Worm (Caenorhabditis elegans) whole organism, L1 larva: ENCODE results near the gene fbxc-21.
A peak's percentile ranks its signal among the peaks of the same experiment; 100 is the strongest.

Source experiments
- C16A3.4 ChIP-seq: fragments of 150-350 bp; optimal IDR thresholded peaks from 2 replicates; lab custom pipeline; 2014; ENCODE audit warnings: missing biosample characterization, missing genetic modification characterization
- F16B12.6 ChIP-seq: fragments of 150-350 bp; optimal IDR thresholded peaks from 2 replicates; lab custom pipeline; 2014; ENCODE audit warnings: missing biosample characterization, missing genetic modification characterization
- Y116A8C.19 ChIP-seq: sonication (generic microtip); optimal IDR thresholded peaks from 2 replicates; lab custom pipeline; 2016; ENCODE audit warnings: missing compliant biosample characterization, missing genetic modification characterization, borderline replicate concordance
- aha-1 ChIP-seq: fragments of 150-350 bp; optimal IDR thresholded peaks from 2 replicates; lab custom pipeline; 2014; ENCODE audit warnings: missing biosample characterization, missing genetic modification characterization
- alr-1 ChIP-seq: fragments of 200-800 bp; sonication (Bioruptor generic); optimal IDR thresholded peaks from 2 replicates; lab custom pipeline; 2018; ENCODE audit warnings: borderline replicate concordance, mild to moderate bottlenecking, missing genetic modification characterization, missing compliant biosample characterization
- ama-1 ChIP-seq: fragments of 150-350 bp; optimal IDR thresholded peaks from 2 replicates; lab custom pipeline; 2014
- blmp-1 ChIP-seq: fragments of 150-350 bp; optimal IDR thresholded peaks from 2 replicates; lab custom pipeline; 2014; ENCODE audit warnings: missing biosample characterization, missing genetic modification characterization
- ceh-63 ChIP-seq: fragments of 200-800 bp; sonication (Bioruptor generic); optimal IDR thresholded peaks from 2 replicates; lab custom pipeline; 2018; ENCODE audit warnings: mild to moderate bottlenecking, missing genetic modification characterization, missing compliant biosample characterization
- ceh-90 ChIP-seq: sonication (generic microtip); optimal IDR thresholded peaks from 2 replicates; lab custom pipeline; 2016; ENCODE audit warnings: missing genetic modification characterization, missing compliant biosample characterization
- dpl-1 ChIP-seq, 3 experiments: fragments of 150-350 bp in 2 of 3; sonication (generic microtip) in 1 of 3; optimal IDR thresholded peaks; 2 replicates each; lab custom pipeline; 2014 to 2017; ENCODE audit warnings: missing biosample characterization in 3 of 3, missing genetic modification characterization in 3 of 3, missing genetic modification reagents in 3 of 3
- efl-1 ChIP-seq, 4 experiments: fragments of 150-350 bp; optimal IDR thresholded peaks in 3 of 4; peaks in 1 of 4; 1 replicate in 1 of 4; 2 replicates in 3 of 4; lab custom pipeline; 2014; ENCODE audit warnings: missing biosample characterization in 2 of 4, missing genetic modification characterization in 2 of 4, missing genetic modification reagents in 2 of 4
- egl-27 ChIP-seq, 2 experiments: fragments of 150-350 bp in 1 of 2; sonication (generic microtip); optimal IDR thresholded peaks; 3 replicates each; lab custom pipeline; 2017 to 2018; ENCODE audit warnings: missing biosample characterization in 2 of 2, missing genetic modification characterization in 2 of 2, missing genetic modification reagents in 2 of 2
- elt-2 ChIP-seq: sonication (generic microtip); optimal IDR thresholded peaks from 2 replicates; lab custom pipeline; 2016; ENCODE audit warnings: missing genetic modification characterization, mild to moderate bottlenecking, inconsistent platforms, missing compliant biosample characterization, missing genetic modification reagents
- ets-5 ChIP-seq: fragments of 200-800 bp; sonication (Bioruptor generic); IDR thresholded peaks from 2 replicates; pipeline ENCODE4 v1.3.6; 2022; ENCODE audit warnings: missing genetic modification characterization, missing compliant biosample characterization
- fkh-4 ChIP-seq: sonication (generic microtip); optimal IDR thresholded peaks from 2 replicates; lab custom pipeline; 2016; ENCODE audit warnings: missing compliant biosample characterization, missing genetic modification characterization, borderline replicate concordance
- fkh-8 ChIP-seq: sonication (generic microtip); optimal IDR thresholded peaks from 2 replicates; lab custom pipeline; 2016; ENCODE audit warnings: mild to moderate bottlenecking, missing genetic modification characterization, missing compliant biosample characterization
- fos-1 ChIP-seq: fragments of 150-350 bp; optimal IDR thresholded peaks from 2 replicates; lab custom pipeline; 2014; ENCODE audit warnings: missing biosample characterization, missing genetic modification characterization
- grh-1 ChIP-seq: fragments of 200-800 bp; sonication (Bioruptor generic); IDR thresholded peaks from 2 replicates; pipeline ENCODE4 v1.3.6; 2022; ENCODE audit warnings: missing genetic modification reagents, missing genetic modification characterization, missing compliant biosample characterization
- jun-1 ChIP-seq: fragments of 150-350 bp; optimal IDR thresholded peaks from 2 replicates; lab custom pipeline; 2014; ENCODE audit warnings: missing biosample characterization, missing genetic modification reagents, missing genetic modification characterization
- lin-13 ChIP-seq: fragments of 150-350 bp; optimal IDR thresholded peaks from 2 replicates; lab custom pipeline; 2014; ENCODE audit warnings: missing biosample characterization, missing genetic modification reagents, missing genetic modification characterization
- lin-14 ChIP-seq: fragments of 200-800 bp; sonication (Bioruptor generic); optimal IDR thresholded peaks from 2 replicates; lab custom pipeline; 2018; ENCODE audit warnings: mild to moderate bottlenecking, missing genetic modification characterization, moderate library complexity, missing compliant biosample characterization
- lin-35 ChIP-seq, 2 experiments: fragments of 150-350 bp; optimal IDR thresholded peaks; 2 replicates each; lab custom pipeline; 2014; ENCODE audit warnings: missing biosample characterization in 2 of 2, missing genetic modification characterization in 2 of 2, missing genetic modification reagents in 2 of 2
- lin-39 ChIP-seq: fragments of 150-350 bp; optimal IDR thresholded peaks from 2 replicates; lab custom pipeline; 2014; ENCODE audit warnings: missing biosample characterization, missing genetic modification reagents, missing genetic modification characterization
- lsy-2 ChIP-seq, 2 experiments: fragments of 150-350 bp; optimal IDR thresholded peaks; 2 replicates each; lab custom pipeline; 2014; ENCODE audit warnings: missing biosample characterization in 2 of 2, missing genetic modification characterization in 2 of 2
- mab-9 ChIP-seq: fragments of 200-800 bp; sonication (Bioruptor generic); IDR thresholded peaks from 2 replicates; pipeline ENCODE4 v1.3.6; 2022; ENCODE audit warnings: missing genetic modification reagents, missing genetic modification characterization, missing compliant biosample characterization
- mdl-1 ChIP-seq, 2 experiments: fragments of 150-350 bp; optimal IDR thresholded peaks; 2 replicates each; lab custom pipeline; 2014 to 2017; ENCODE audit warnings: missing biosample characterization in 2 of 2, missing genetic modification characterization in 2 of 2, inconsistent platforms in 1 of 2
- mef-2 ChIP-seq: fragments of 150-350 bp; optimal IDR thresholded peaks from 2 replicates; lab custom pipeline; 2014; ENCODE audit warnings: missing biosample characterization, missing genetic modification characterization
- mep-1 ChIP-seq: fragments of 150-350 bp; optimal IDR thresholded peaks from 2 replicates; lab custom pipeline; 2014; ENCODE audit warnings: missing biosample characterization, missing genetic modification characterization
- nhr-11 ChIP-seq: fragments of 150-350 bp; optimal IDR thresholded peaks from 2 replicates; lab custom pipeline; 2014; ENCODE audit warnings: missing biosample characterization, missing genetic modification characterization
- nhr-20 ChIP-seq: sonication (generic microtip); optimal IDR thresholded peaks from 2 replicates; lab custom pipeline; 2016; ENCODE audit warnings: mild to moderate bottlenecking, missing genetic modification characterization, missing compliant biosample characterization
- nhr-28 ChIP-seq: fragments of 150-350 bp; optimal IDR thresholded peaks from 2 replicates; lab custom pipeline; 2014; ENCODE audit warnings: missing biosample characterization, missing genetic modification characterization
- nhr-71 ChIP-seq: sonication (generic microtip); optimal IDR thresholded peaks from 2 replicates; lab custom pipeline; 2016; ENCODE audit warnings: mild to moderate bottlenecking, missing genetic modification characterization, moderate library complexity, missing compliant biosample characterization
- nhr-85 ChIP-seq: sonication (generic microtip); peaks from one replicate; lab custom pipeline; 2016; ENCODE audit warnings: missing genetic modification characterization, inconsistent platforms, missing compliant biosample characterization
- nhr-90 ChIP-seq: sonication (generic microtip); optimal IDR thresholded peaks from 2 replicates; lab custom pipeline; 2016; ENCODE audit warnings: mild to moderate bottlenecking, missing genetic modification characterization, missing compliant biosample characterization; ENCODE audit not compliant: poor library complexity
- pag-3 ChIP-seq: sonication (generic microtip); optimal IDR thresholded peaks from 2 replicates; lab custom pipeline; 2017; ENCODE audit warnings: missing genetic modification characterization, mild to moderate bottlenecking, missing compliant biosample characterization, antibody characterized with exemption, borderline replicate concordance; ENCODE audit not compliant: insufficient read depth
- pax-3 ChIP-seq: fragments of 200-800 bp; sonication (Bioruptor generic); optimal IDR thresholded peaks from 2 replicates; lab custom pipeline; 2018; ENCODE audit warnings: mild to moderate bottlenecking, missing genetic modification characterization, moderate library complexity, missing compliant biosample characterization
- skn-1 ChIP-seq: fragments of 150-350 bp; optimal IDR thresholded peaks from 2 replicates; lab custom pipeline; 2014; ENCODE audit warnings: missing biosample characterization, missing genetic modification characterization
- snpc-4 ChIP-seq: fragments of 150-350 bp; optimal IDR thresholded peaks from 2 replicates; lab custom pipeline; 2014; ENCODE audit warnings: missing biosample characterization, missing genetic modification characterization
- sptf-1 ChIP-seq: fragments of 150-350 bp; optimal IDR thresholded peaks from 2 replicates; lab custom pipeline; 2014; ENCODE audit warnings: missing biosample characterization, missing genetic modification characterization
- swsn-7 ChIP-seq: sonication (generic microtip); optimal IDR thresholded peaks from 2 replicates; lab custom pipeline; 2016; ENCODE audit warnings: missing genetic modification characterization, missing compliant biosample characterization
- tlp-1 ChIP-seq: fragments of 150-350 bp; optimal IDR thresholded peaks from 2 replicates; lab custom pipeline; 2014; ENCODE audit warnings: missing biosample characterization, missing genetic modification characterization
- unc-30 ChIP-seq: sonication (generic microtip); optimal IDR thresholded peaks from 2 replicates; lab custom pipeline; 2017; ENCODE audit warnings: missing biosample characterization, missing genetic modification characterization
- unc-86 ChIP-seq: sonication (generic microtip); optimal IDR thresholded peaks from 2 replicates; lab custom pipeline; 2016; ENCODE audit warnings: missing genetic modification characterization, missing compliant biosample characterization
- unc-98 ChIP-seq: fragments of 200-800 bp; sonication (Bioruptor generic); IDR thresholded peaks from 2 replicates; pipeline ENCODE4 v1.3.6; 2022; ENCODE audit warnings: missing genetic modification characterization, missing compliant biosample characterization
- zag-1 ChIP-seq: fragments of 150-350 bp; optimal IDR thresholded peaks from 2 replicates; lab custom pipeline; 2014; ENCODE audit warnings: missing biosample characterization, missing genetic modification characterization
- zip-4 ChIP-seq: fragments of 200-800 bp; sonication (Bioruptor generic); optimal IDR thresholded peaks from 2 replicates; lab custom pipeline; 2018; ENCODE audit warnings: mild to moderate bottlenecking, missing genetic modification characterization, moderate library complexity, missing compliant biosample characterization

Gene fbxc-21

ce11 chrII:1670260-1670879 lies 22.4 kb downstream of the fbxc-21 start, which contains the start of gene nhx-6:
nhx-6 (plus strand) TSS chrII:1670829.
- peak; percentile 77 for TF ChIP-seq elt-2
- TF ChIP-seq mab-9 (GFP tag; lab: Robert Waterston, UW) = no peak

- TF ChIP-seq ama-1 (no peak), snpc-4 (tag; lab: Kevin White, UChicago) (no peak), pax-3 (tag; lab: Kevin White, UChicago) (no peak), Y116A8C.19 (no peak), nhr-11 (no peak), C16A3.4 (tag; lab: Kevin White, UChicago) (no peak), tlp-1 (tag; lab: Kevin White, UChicago) (no peak), jun-1 (tag; lab: Kevin White, UChicago) (no peak), nhr-90 (tag; lab: Kevin White, UChicago) (no peak), egl-27 (tag; optimal IDR thresholded peaks at IDR 0.05; lab: Kevin White, UChicago) (no peak), zag-1 (no peak), nhr-20 (tag; lab: Kevin White, UChicago) (no peak), mef-2 (no peak), nhr-28 (tag; lab: Kevin White, UChicago) (no peak), swsn-7 (tag; lab: Kevin White, UChicago) (no peak), lin-13 (GFP tag; lab: Kevin White, UChicago) (no peak), unc-98 (no peak)
Observed at ce11 chrII:1668913-1669312, 23.8 kb downstream of the fbxc-21 start, which contains the start of gene srw-97. srw-97 (minus strand) TSS chrII:1669013.

- TF ChIP-seq sptf-1 (no peak), ceh-90 (no peak), zip-4 (GFP tag; lab: Kevin White, UChicago) (no peak), fos-1 (no peak), grh-1 (no peak)
- TF ChIP-seq, all 84 proteins: peak for 0
Observed at ce11 chrII:1666025-1666424, 26.7 kb downstream of the fbxc-21 start, which contains the start of gene srlf-29. srlf-29 (plus strand) TSS chrII:1666325.

ce11 chrII:1663516-1663915 lies 29.2 kb downstream of the fbxc-21 start, which contains the start of gene duxl-1:
duxl-1 (plus strand) TSS chrII:1663699.
- TF ChIP-seq mdl-1 (tag; optimal IDR thresholded peaks at IDR 0.05; lab: Kevin White, UChicago) (peak in 1 of 2 experiments; percentile 12), skn-1 (tag; lab: Kevin White, UChicago) (no peak), nhr-20 (tag; lab: Kevin White, UChicago) (peak; percentile 13), ceh-90 (no peak), nhr-28 (tag; lab: Kevin White, UChicago) (no peak), lin-14 (GFP tag; lab: Kevin White, UChicago) (peak; percentile 63), fkh-4 (tag; lab: Kevin White, UChicago) (no peak), efl-1 (optimal IDR thresholded peaks at IDR 0.05; lab: Kevin White, UChicago) (peak in 1 of 2 experiments; percentile 37), efl-1 (GFP tag; optimal IDR thresholded peaks at IDR 0.05 in 1 of 2; lab: Kevin White, UChicago) (peak in 1 of 2 experiments; percentile 2), mep-1 (tag; lab: Kevin White, UChicago) (peak; percentile 18), snpc-4 (tag; lab: Kevin White, UChicago) (no peak), nhr-71 (no peak), nhr-85 (tag; lab: Kevin White, UChicago) (peak; percentile 7), dpl-1 (GFP tag; optimal IDR thresholded peaks at IDR 0.05; lab: Kevin White, UChicago) (peak in 2 of 3 experiments; percentile 7 to 15), lin-39 (no peak), ceh-63 (GFP tag; lab: Kevin White, UChicago) (no peak), ets-5 (GFP tag; lab: Robert Waterston, UW) (no peak), lsy-2 (tag; optimal IDR thresholded peaks at IDR 0.05; lab: Kevin White, UChicago) (peak in 1 of 2 experiments; percentile 38), elt-2 (peak; percentile 3), alr-1 (tag; lab: Kevin White, UChicago) (no peak), F16B12.6 (no peak), fkh-8 (no peak), lin-35 (GFP tag; optimal IDR thresholded peaks at IDR 0.05; lab: Kevin White, UChicago) (peak in 1 of 2 experiments; percentile 44), blmp-1 (tag; lab: Kevin White, UChicago) (no peak), unc-86 (tag; lab: Kevin White, UChicago) (no peak), nhr-90 (tag; lab: Kevin White, UChicago) (peak; percentile 21), pax-3 (tag; lab: Kevin White, UChicago) (no peak), aha-1 (tag; lab: Kevin White, UChicago) (no peak), lin-13 (GFP tag; lab: Kevin White, UChicago) (no peak), unc-30 (tag; lab: Kevin White, UChicago) (no peak), pag-3 (tag; lab: Kevin White, UChicago) (no peak)
